Fruit fly (Drosophila melanogaster) whole organism, embryonic: ENCODE measurements around the gene CG31050.

ENCODE experiments used
- ATbp ChIP-seq: fragments of 200-800 bp; sonication (Bioruptor generic); optimal IDR thresholded peaks from 2 replicates; lab custom pipeline; 2017; ENCODE audit warnings: missing biosample characterization, mild to moderate bottlenecking, missing genetic modification characterization, missing genetic modification reagents
- Bteb2 ChIP-seq: fragments of 200-800 bp; sonication (Bioruptor generic); optimal IDR thresholded peaks from 2 replicates; lab custom pipeline; 2016; ENCODE audit warnings: missing biosample characterization, missing genetic modification characterization
- CG10147 ChIP-seq: fragments of 200-800 bp; sonication (Bioruptor generic); optimal IDR thresholded peaks from 2 replicates; lab custom pipeline; 2019; ENCODE audit warnings: missing biosample characterization, mild to moderate bottlenecking, missing genetic modification characterization, moderate library complexity
- CG11247 ChIP-seq: fragments of 200-800 bp; sonication (Bioruptor generic); IDR thresholded peaks from 2 replicates; pipeline ENCODE4 v1.3.6; 2022; ENCODE audit warnings: missing biosample characterization, missing genetic modification characterization
- CG11504 ChIP-seq: fragments of 200-800 bp; sonication (Bioruptor generic); optimal IDR thresholded peaks from 3 replicates; lab custom pipeline; 2019; ENCODE audit warnings: missing biosample characterization, mild to moderate bottlenecking, missing genetic modification characterization, moderate library complexity
- CG12769 ChIP-seq: fragments of 200-800 bp; sonication (Bioruptor generic); optimal IDR thresholded peaks from 2 replicates; lab custom pipeline; 2019; ENCODE audit warnings: missing biosample characterization, mild to moderate bottlenecking, missing genetic modification characterization, moderate library complexity
- CG13894 ChIP-seq: fragments of 200-800 bp; sonication (Bioruptor generic); optimal IDR thresholded peaks from 3 replicates; lab custom pipeline; 2018; ENCODE audit warnings: missing biosample characterization, mild to moderate bottlenecking, missing genetic modification characterization, moderate library complexity
- CG15269 ChIP-seq: fragments of 200-800 bp; sonication (Bioruptor generic); optimal IDR thresholded peaks from 2 replicates; lab custom pipeline; 2018; ENCODE audit warnings: missing biosample characterization, mild to moderate bottlenecking, missing genetic modification characterization, moderate library complexity
- CG17359 ChIP-seq: fragments of 200-800 bp; sonication (Bioruptor generic); optimal IDR thresholded peaks from 3 replicates; lab custom pipeline; 2018; ENCODE audit warnings: missing biosample characterization, mild to moderate bottlenecking, missing genetic modification characterization, moderate library complexity
- CG18011 ChIP-seq: fragments of 200-800 bp; sonication (Bioruptor generic); optimal IDR thresholded peaks from 2 replicates; lab custom pipeline; 2017; ENCODE audit warnings: missing biosample characterization, missing genetic modification characterization, mild to moderate bottlenecking, moderate library complexity, missing genotype
- CG2712 ChIP-seq: fragments of 200-800 bp; optimal IDR thresholded peaks from 3 replicates; lab custom pipeline; 2019; ENCODE audit warnings: missing biosample characterization, mild to moderate bottlenecking, missing genetic modification characterization, moderate library complexity
- CG31388 ChIP-seq: fragments of 200-800 bp; sonication (Bioruptor generic); optimal IDR thresholded peaks from 2 replicates; lab custom pipeline; 2016; ENCODE audit warnings: missing biosample characterization, missing genetic modification characterization
- CG34376 ChIP-seq: fragments of 200-800 bp; sonication (Bioruptor generic); optimal IDR thresholded peaks from 2 replicates; lab custom pipeline; 2018; ENCODE audit warnings: missing biosample characterization, mild to moderate bottlenecking, missing genetic modification characterization
- CG7839 ChIP-seq: fragments of 200-800 bp; sonication (Bioruptor generic); optimal IDR thresholded peaks from 3 replicates; lab custom pipeline; 2018; ENCODE audit warnings: missing biosample characterization, mild to moderate bottlenecking, missing genetic modification characterization, moderate library complexity
- CG7928 ChIP-seq: fragments of 200-800 bp; sonication (Bioruptor generic); optimal IDR thresholded peaks from 2 replicates; lab custom pipeline; 2017; ENCODE audit warnings: missing biosample characterization, mild to moderate bottlenecking, missing genetic modification characterization
- CG7987 ChIP-seq: fragments of 200-800 bp; sonication (Bioruptor generic); optimal IDR thresholded peaks from 2 replicates; lab custom pipeline; 2018; ENCODE audit warnings: missing biosample characterization, mild to moderate bottlenecking, missing genetic modification characterization, moderate library complexity
- CTCF ChIP-seq: fragments of 200-800 bp; sonication (Bioruptor generic); optimal IDR thresholded peaks from 2 replicates; lab custom pipeline; 2017; ENCODE audit warnings: missing biosample characterization, mild to moderate bottlenecking, missing genetic modification characterization, moderate library complexity
- Chrac-16 ChIP-seq: fragments of 200-800 bp; sonication (Bioruptor generic); optimal IDR thresholded peaks from 3 replicates; lab custom pipeline; 2016; ENCODE audit warnings: missing biosample characterization, missing genetic modification characterization
- CoRest ChIP-seq: fragments of 200-800 bp; sonication (Bioruptor generic); optimal IDR thresholded peaks from 3 replicates; lab custom pipeline; 2018; ENCODE audit warnings: missing biosample characterization, mild to moderate bottlenecking, missing genetic modification characterization, moderate library complexity
- Dek ChIP-seq: fragments of 200-800 bp; sonication (Bioruptor generic); optimal IDR thresholded peaks from 3 replicates; lab custom pipeline; 2019; ENCODE audit warnings: missing biosample characterization, mild to moderate bottlenecking, missing genetic modification characterization, moderate library complexity
- Dll ChIP-seq: fragments of 200-800 bp; sonication (Bioruptor generic); IDR thresholded peaks from 4 replicates; pipeline ENCODE4 v1.3.6; 2022; ENCODE audit warnings: missing biosample characterization, missing genetic modification characterization; ENCODE audit not compliant: partially characterized antibody
- Eip74EF ChIP-seq, 2 experiments: fragments of 200-800 bp in 1 of 2; fragments of >200 bp in 1 of 2; sonication (Bioruptor generic) in 1 of 2; optimal IDR thresholded peaks; 2 replicates each; lab custom pipeline; 2017 to 2019; ENCODE audit warnings: missing biosample characterization in 2 of 2, missing genetic modification characterization in 2 of 2, mild to moderate bottlenecking in 1 of 2, moderate library complexity in 1 of 2
- Fer1 ChIP-seq: fragments of 200-800 bp; sonication (Bioruptor generic); optimal IDR thresholded peaks from 2 replicates; lab custom pipeline; 2017; ENCODE audit warnings: missing biosample characterization, mild to moderate bottlenecking, missing genetic modification characterization
- Hmr ChIP-seq: fragments of 200-800 bp; sonication (Bioruptor generic); optimal IDR thresholded peaks from 3 replicates; lab custom pipeline; 2017; ENCODE audit warnings: mild to moderate bottlenecking, missing biosample characterization, missing genetic modification reagents, missing genetic modification characterization
- Hr51 ChIP-seq, 2 experiments: fragments of 200-800 bp; sonication (Bioruptor generic); optimal IDR thresholded peaks; 2 replicates in 1 of 2; 3 replicates in 1 of 2; lab custom pipeline; 2016 to 2018; ENCODE audit warnings: missing biosample characterization in 2 of 2, missing genetic modification characterization in 2 of 2, mild to moderate bottlenecking in 1 of 2, moderate library complexity in 1 of 2
- Med ChIP-seq: fragments of 200-800 bp; sonication (Bioruptor generic); peaks from one replicate; lab custom pipeline; 2016; ENCODE audit warnings: missing biosample characterization, missing genetic modification characterization, mild to moderate bottlenecking, inconsistent platforms, moderate library complexity
- Meics ChIP-seq: fragments of 200-800 bp; sonication (Bioruptor generic); optimal IDR thresholded peaks from 2 replicates; lab custom pipeline; 2017; ENCODE audit warnings: missing biosample characterization, mild to moderate bottlenecking, missing genetic modification characterization
- PHDP ChIP-seq: fragments of 200-800 bp; sonication (Bioruptor generic); optimal IDR thresholded peaks from 3 replicates; lab custom pipeline; 2018; ENCODE audit warnings: missing biosample characterization, mild to moderate bottlenecking, missing genetic modification characterization, moderate library complexity
- Pdp1 ChIP-seq, 2 experiments: fragments of 200-800 bp; sonication (Bioruptor generic); optimal IDR thresholded peaks; 3 replicates each; lab custom pipeline; 2016; ENCODE audit warnings: missing biosample characterization in 2 of 2, missing genetic modification characterization in 2 of 2, mild to moderate bottlenecking in 1 of 2, moderate library complexity in 1 of 2
- Rfx ChIP-seq: fragments of 200-800 bp; sonication (Bioruptor generic); IDR thresholded peaks from 2 replicates; pipeline ENCODE4 v1.3.6; 2022; ENCODE audit warnings: missing biosample characterization, missing genetic modification characterization
- Sox100B ChIP-seq: fragments of 200-800 bp; sonication (Bioruptor generic); optimal IDR thresholded peaks from 3 replicates; lab custom pipeline; 2018; ENCODE audit warnings: missing biosample characterization, mild to moderate bottlenecking, missing genetic modification characterization
- Sox102F ChIP-seq: fragments of 200-800 bp; sonication (Bioruptor generic); optimal IDR thresholded peaks from 2 replicates; lab custom pipeline; 2018; ENCODE audit warnings: missing biosample characterization, mild to moderate bottlenecking, missing genetic modification characterization, moderate library complexity
- Tbp ChIP-seq: fragments of >200 bp; optimal IDR thresholded peaks from 2 replicates; lab custom pipeline; 2018; ENCODE audit warnings: missing biosample characterization, missing genetic modification characterization
- Xrp1 ChIP-seq: fragments of 200-800 bp; sonication (Bioruptor generic); IDR thresholded peaks from 2 replicates; pipeline ENCODE4 v1.3.6; 2022; ENCODE audit warnings: missing biosample characterization, missing genetic modification characterization
- abd-A ChIP-seq: fragments of 200-800 bp; sonication (Bioruptor generic); optimal IDR thresholded peaks from 3 replicates; lab custom pipeline; 2019; ENCODE audit warnings: missing biosample characterization, mild to moderate bottlenecking, missing genetic modification characterization, moderate library complexity
- danr ChIP-seq: fragments of 200-800 bp; sonication (Bioruptor generic); IDR thresholded peaks from 2 replicates; pipeline ENCODE4 v1.3.6; 2022; ENCODE audit warnings: missing biosample characterization, missing genetic modification characterization
- dmrt99B ChIP-seq: fragments of 200-800 bp; sonication (Bioruptor generic); optimal IDR thresholded peaks from 2 replicates; lab custom pipeline; 2018; ENCODE audit warnings: missing biosample characterization, mild to moderate bottlenecking, missing genetic modification characterization, moderate library complexity
- gem ChIP-seq: fragments of 200-800 bp; sonication (Bioruptor generic); optimal IDR thresholded peaks from 2 replicates; lab custom pipeline; 2019; ENCODE audit warnings: missing biosample characterization, mild to moderate bottlenecking, missing genetic modification characterization, moderate library complexity
- grau ChIP-seq: fragments of 200-800 bp; optimal IDR thresholded peaks from 3 replicates; lab custom pipeline; 2019; ENCODE audit warnings: missing biosample characterization, mild to moderate bottlenecking, missing genetic modification characterization, moderate library complexity
- lab ChIP-seq: fragments of 200-800 bp; sonication (Bioruptor generic); optimal IDR thresholded peaks from 3 replicates; lab custom pipeline; 2017; ENCODE audit warnings: missing biosample characterization, missing genetic modification characterization, mild to moderate bottlenecking, moderate library complexity, missing genetic modification reagents
- lbe ChIP-seq: fragments of 200-800 bp; sonication (Bioruptor generic); optimal IDR thresholded peaks from 2 replicates; lab custom pipeline; 2016; ENCODE audit warnings: missing biosample characterization, mild to moderate bottlenecking, missing genetic modification characterization
- pnt ChIP-seq: fragments of 200-800 bp; sonication (Bioruptor generic); optimal IDR thresholded peaks from 3 replicates; lab custom pipeline; 2016; ENCODE audit warnings: missing biosample characterization, missing genetic modification characterization
- sens ChIP-seq: fragments of 200-800 bp; sonication (Bioruptor generic); peaks from one replicate; lab custom pipeline; 2016; ENCODE audit warnings: missing biosample characterization, missing genetic modification characterization
- sima ChIP-seq: fragments of 200-800 bp; sonication (Bioruptor generic); optimal IDR thresholded peaks from 2 replicates; lab custom pipeline; 2016; ENCODE audit warnings: missing biosample characterization, missing genetic modification characterization
- tap ChIP-seq: fragments of 200-800 bp; optimal IDR thresholded peaks from 3 replicates; lab custom pipeline; 2019; ENCODE audit warnings: missing biosample characterization, mild to moderate bottlenecking, missing genetic modification characterization, moderate library complexity
- unpg ChIP-seq: fragments of 200-800 bp; sonication (Bioruptor generic); optimal IDR thresholded peaks from 3 replicates; lab custom pipeline; 2018; ENCODE audit warnings: missing biosample characterization, mild to moderate bottlenecking, missing genetic modification characterization, moderate library complexity
- vvl ChIP-seq: fragments of 200-800 bp; sonication (Bioruptor generic); IDR thresholded peaks from 2 replicates; pipeline ENCODE4 v1.3.6; 2022; ENCODE audit warnings: missing biosample characterization, missing genetic modification characterization

CG31050 gene

dm6 chr3R:28679583-28679982, 29.3 kb upstream of the CG31050 start:
- TF ChIP-seq Chrac-16 (GFP tag; lab: Kevin White, UChicago) (no peak), sima (GFP tag; lab: Kevin White, UChicago) (no peak), CG11247 (GFP tag; lab: Robert Waterston, UW) (no peak)

dm6 chr3R:28677527-28678134, 27.4 kb upstream of the CG31050 start:
- peak; percentile 1 for TF ChIP-seq Sox100B (GFP tag; lab: Kevin White, UChicago)
- peak; percentile 32; the same call in 1 of the 2 replicates for TF ChIP-seq Rfx (GFP tag; lab: Robert Waterston, UW)
- TF ChIP-seq lbe: peak; percentile 1
- TF ChIP-seq CG18011 (GFP tag; lab: Kevin White, UChicago): peak; percentile 96
- TF ChIP-seq CG7987: no peak
- peak; percentile 19 for TF ChIP-seq CG34376 (GFP tag; lab: Kevin White, UChicago)
- TF ChIP-seq ATbp: no peak
- TF ChIP-seq Eip74EF (GFP tag; optimal IDR thresholded peaks at IDR 0.05; lab: Kevin White, UChicago): peak in 1 of 2 experiments; percentile 46
- TF ChIP-seq Xrp1: 0 out of 2 replicates have a peak, but pooled peaks have one; percentile 9
- no peak for TF ChIP-seq Dll (GFP tag; lab: Robert Waterston, UW)
- peak; percentile 32 for TF ChIP-seq grau (tag; lab: Kevin White, UChicago)
- no peak for TF ChIP-seq Tbp (GFP tag; lab: Kevin White, UChicago)
- peak; percentile 31 for TF ChIP-seq Dek (tag; lab: Kevin White, UChicago)
- peak; percentile 7 for TF ChIP-seq CG17359
- peak in 1 of 2 experiments; percentile 61 for TF ChIP-seq Pdp1 (GFP tag; optimal IDR thresholded peaks at IDR 0.05; lab: Kevin White, UChicago)
- TF ChIP-seq CG31388: no peak
- peak in 1 of 2 experiments; percentile 10 for TF ChIP-seq Hr51 (GFP tag; optimal IDR thresholded peaks at IDR 0.05; lab: Kevin White, UChicago)
- TF ChIP-seq sens (GFP tag; lab: Kevin White, UChicago): peak; percentile 50
- peak; percentile 28 for TF ChIP-seq CG11504 (tag; lab: Kevin White, UChicago)
- peak; percentile 5 for TF ChIP-seq Meics (GFP tag; lab: Kevin White, UChicago)
- TF ChIP-seq CG13894 (tag; lab: Kevin White, UChicago): peak; percentile 21
- peak; percentile 10 for TF ChIP-seq Sox102F (GFP tag; lab: Kevin White, UChicago)
- peak; percentile 35 for TF ChIP-seq CG7839 (tag; lab: Kevin White, UChicago)
- no peak for TF ChIP-seq pnt (GFP tag; lab: Kevin White, UChicago)
- TF ChIP-seq Bteb2: no peak
- TF ChIP-seq CG10147 (GFP tag; lab: Kevin White, UChicago): peak; percentile 36
- TF ChIP-seq CTCF (GFP tag; lab: Kevin White, UChicago): peak; percentile 69
- TF ChIP-seq abd-A: peak; percentile 85
- peak; percentile 17 for TF ChIP-seq CG2712
- TF ChIP-seq unpg (GFP tag; lab: Kevin White, UChicago): peak; percentile 39
- peak; percentile 48 for TF ChIP-seq gem (tag; lab: Kevin White, UChicago)
- peak; percentile 21 for TF ChIP-seq Fer1 (GFP tag; lab: Kevin White, UChicago)
- peak; percentile 5 for TF ChIP-seq dmrt99B
- peak; percentile 22 for TF ChIP-seq Hmr
- no peak for TF ChIP-seq danr (GFP tag; lab: Robert Waterston, UW)
- peak; percentile 3 for TF ChIP-seq CG12769 (tag; lab: Kevin White, UChicago)
- peak; percentile 44 for TF ChIP-seq PHDP (tag; lab: Kevin White, UChicago)
- peak; percentile 16 for TF ChIP-seq lab (GFP tag; lab: Kevin White, UChicago)
- peak; percentile 40 for TF ChIP-seq CG15269 (tag; lab: Kevin White, UChicago)
- no peak for TF ChIP-seq CG7928 (GFP tag; lab: Kevin White, UChicago)
- TF ChIP-seq CoRest (tag; lab: Kevin White, UChicago): peak; percentile 0
- peak; percentile 50 for TF ChIP-seq Med (GFP tag; lab: Kevin White, UChicago)
- peak; percentile 18; the same call in 1 of the 2 replicates for TF ChIP-seq vvl (GFP tag; lab: Robert Waterston, UW)
- peak; percentile 14 for TF ChIP-seq tap (tag; lab: Kevin White, UChicago)
